Fruit fly (Drosophila melanogaster) whole organism, embryonic: ENCODE results near the gene yuri.

ENCODE experiments used
- Aef1 ChIP-seq: fragments of 200-800 bp; sonication (Bioruptor generic); IDR thresholded peaks from 3 replicates; pipeline ENCODE4 v1.3.6; 2022; ENCODE audit warnings: missing biosample characterization, missing genetic modification characterization
- Atf-2 ChIP-seq: fragments of 200-800 bp; sonication (Bioruptor generic); optimal IDR thresholded peaks from 2 replicates; lab custom pipeline; 2016; ENCODE audit warnings: missing biosample characterization, missing genetic modification characterization
- Awh ChIP-seq: fragments of 200-800 bp; sonication (Bioruptor generic); IDR thresholded peaks from 2 replicates; pipeline ENCODE4, ENCODE4 v1.3.6; 2022; ENCODE audit warnings: missing biosample characterization, missing genetic modification characterization
- B-H1 ChIP-seq: fragments of 200-800 bp; sonication (Bioruptor generic); IDR thresholded peaks from 3 replicates; pipeline ENCODE4 v1.3.6; 2022; ENCODE audit warnings: missing biosample characterization, missing genetic modification characterization
- CG10267 ChIP-seq: fragments of 200-800 bp; sonication (Bioruptor generic); optimal IDR thresholded peaks from 2 replicates; lab custom pipeline; 2018; ENCODE audit warnings: missing biosample characterization, mild to moderate bottlenecking, missing genetic modification characterization, moderate library complexity
- CG11723 ChIP-seq: fragments of 200-800 bp; sonication (Bioruptor generic); optimal IDR thresholded peaks from 2 replicates; lab custom pipeline; 2017; ENCODE audit warnings: missing biosample characterization, mild to moderate bottlenecking, missing genetic modification characterization
- CG1233 ChIP-seq: fragments of 200-800 bp; sonication (Bioruptor generic); optimal IDR thresholded peaks from 4 replicates; lab custom pipeline; 2018; ENCODE audit warnings: missing biosample characterization, mild to moderate bottlenecking, missing genetic modification characterization
- CG12769 ChIP-seq: fragments of 200-800 bp; sonication (Bioruptor generic); optimal IDR thresholded peaks from 2 replicates; lab custom pipeline; 2019; ENCODE audit warnings: missing biosample characterization, mild to moderate bottlenecking, missing genetic modification characterization, moderate library complexity
- CG13775 ChIP-seq: fragments of 200-800 bp; sonication (Bioruptor generic); optimal IDR thresholded peaks from 3 replicates; lab custom pipeline; 2017; ENCODE audit warnings: missing biosample characterization, mild to moderate bottlenecking, missing genetic modification characterization
- CG15479 ChIP-seq: fragments of 200-800 bp; sonication (Bioruptor generic); optimal IDR thresholded peaks from 3 replicates; lab custom pipeline; 2019; ENCODE audit warnings: missing biosample characterization, mild to moderate bottlenecking, missing genetic modification characterization, moderate library complexity
- CG1602 ChIP-seq: fragments of 200-800 bp; sonication (Bioruptor generic); optimal IDR thresholded peaks from 3 replicates; lab custom pipeline; 2016; ENCODE audit warnings: missing biosample characterization, missing genetic modification characterization
- CG17361 ChIP-seq: fragments of 200-800 bp; sonication (Bioruptor generic); IDR thresholded peaks from 3 replicates; pipeline ENCODE4 v1.3.6; 2022; ENCODE audit warnings: missing biosample characterization, missing genetic modification characterization
- CG2116 ChIP-seq: fragments of 200-800 bp; sonication (Bioruptor generic); optimal IDR thresholded peaks from 3 replicates; lab custom pipeline; 2018; ENCODE audit warnings: missing biosample characterization, mild to moderate bottlenecking, missing genetic modification characterization
- CG31441 ChIP-seq: fragments of 200-800 bp; sonication (Bioruptor generic); IDR thresholded peaks from 2 replicates; pipeline ENCODE4 v1.3.6; 2022; ENCODE audit warnings: missing biosample characterization, missing genetic modification characterization
- CG4854 ChIP-seq: fragments of 200-800 bp; sonication (Bioruptor generic); optimal IDR thresholded peaks from 2 replicates; lab custom pipeline; 2016; ENCODE audit warnings: missing biosample characterization, missing genetic modification characterization, inconsistent platforms
- CG7786 ChIP-seq: fragments of 200-800 bp; sonication (Bioruptor generic); optimal IDR thresholded peaks from 2 replicates; lab custom pipeline; 2016; ENCODE audit warnings: missing biosample characterization, missing genetic modification characterization
- CG9797 ChIP-seq: fragments of 200-800 bp; sonication (Bioruptor generic); optimal IDR thresholded peaks from 3 replicates; lab custom pipeline; 2018; ENCODE audit warnings: missing biosample characterization, mild to moderate bottlenecking, missing genetic modification characterization
- CG9817 ChIP-seq: fragments of 200-800 bp; sonication (Bioruptor generic); optimal IDR thresholded peaks from 2 replicates; lab custom pipeline; 2018; ENCODE audit warnings: missing biosample characterization, mild to moderate bottlenecking, missing genetic modification characterization, moderate library complexity
- CG9932 ChIP-seq: fragments of 200-800 bp; sonication (Bioruptor generic); IDR thresholded peaks from 2 replicates; pipeline ENCODE4 v1.3.6; 2022; ENCODE audit warnings: missing biosample characterization, missing genetic modification characterization
- Dip3 ChIP-seq: fragments of 200-800 bp; sonication (Bioruptor generic); optimal IDR thresholded peaks from 3 replicates; lab custom pipeline; 2016; ENCODE audit warnings: missing biosample characterization, missing genetic modification characterization
- Dref ChIP-seq: fragments of 200-800 bp; sonication (Bioruptor generic); IDR thresholded peaks from 2 replicates; pipeline ENCODE4 v1.3.6; 2022; ENCODE audit warnings: missing biosample characterization, missing genetic modification characterization
- E2f2 ChIP-seq: fragments of 200-800 bp; sonication (Bioruptor generic); IDR thresholded peaks from 2 replicates; pipeline ENCODE4 v1.3.6; 2022; ENCODE audit warnings: missing biosample characterization, missing genetic modification characterization
- Hr78 ChIP-seq, 2 experiments: fragments of 200-800 bp in 1 of 2; fragments of >200 bp in 1 of 2; sonication (Bioruptor generic) in 1 of 2; optimal IDR thresholded peaks; 2 replicates each; lab custom pipeline; 2017 to 2019; ENCODE audit warnings: missing biosample characterization in 2 of 2, missing genetic modification characterization in 2 of 2, mild to moderate bottlenecking in 1 of 2, moderate library complexity in 1 of 2
- Hsf ChIP-seq: fragments of 200-800 bp; sonication (Bioruptor generic); optimal IDR thresholded peaks from 3 replicates; lab custom pipeline; 2016; ENCODE audit warnings: missing biosample characterization, missing genetic modification characterization
- Lim3 ChIP-seq: fragments of 200-800 bp; sonication (Bioruptor generic); IDR thresholded peaks from 2 replicates; pipeline ENCODE4 v1.3.6; 2022; ENCODE audit warnings: missing biosample characterization, missing genetic modification characterization
- MESR4 ChIP-seq: fragments of 200-800 bp; sonication (Bioruptor generic); optimal IDR thresholded peaks from 2 replicates; lab custom pipeline; 2018; ENCODE audit warnings: missing biosample characterization, mild to moderate bottlenecking, missing genetic modification characterization, moderate library complexity
- Med ChIP-seq: fragments of 200-800 bp; sonication (Bioruptor generic); peaks from one replicate; lab custom pipeline; 2016; ENCODE audit warnings: missing biosample characterization, missing genetic modification characterization, mild to moderate bottlenecking, inconsistent platforms, moderate library complexity
- Opbp ChIP-seq: fragments of 200-800 bp; sonication (Bioruptor generic); IDR thresholded peaks from 3 replicates; pipeline ENCODE4 v1.3.6; 2022; ENCODE audit warnings: missing biosample characterization, missing genetic modification characterization; ENCODE audit not compliant: partially characterized antibody
- Sin3A ChIP-seq: fragments of >200 bp; optimal IDR thresholded peaks from 2 replicates; lab custom pipeline; 2018
- Vsx1 ChIP-seq: fragments of 200-800 bp; sonication (Bioruptor generic); optimal IDR thresholded peaks from 2 replicates; lab custom pipeline; 2017; ENCODE audit warnings: missing biosample characterization, mild to moderate bottlenecking, missing genetic modification characterization, missing genetic modification reagents
- amos ChIP-seq: fragments of 200-800 bp; sonication (Bioruptor generic); IDR thresholded peaks from 2 replicates; pipeline ENCODE4 v1.3.6; 2022; ENCODE audit warnings: missing biosample characterization, missing genetic modification characterization; ENCODE audit not compliant: partially characterized antibody
- ase ChIP-seq: fragments of 200-800 bp; sonication (Bioruptor generic); IDR thresholded peaks from 3 replicates; pipeline ENCODE4 v1.3.6; 2022; ENCODE audit warnings: missing biosample characterization, missing genetic modification characterization
- caup ChIP-seq: fragments of 200-800 bp; sonication (Bioruptor generic); optimal IDR thresholded peaks from 3 replicates; lab custom pipeline; 2017; ENCODE audit warnings: missing biosample characterization, mild to moderate bottlenecking, missing genetic modification characterization, moderate library complexity; ENCODE audit not compliant: severe bottlenecking
- cg ChIP-seq: fragments of 200-800 bp; sonication (Bioruptor generic); optimal IDR thresholded peaks from 3 replicates; lab custom pipeline; 2019; ENCODE audit warnings: missing biosample characterization, mild to moderate bottlenecking, missing genetic modification characterization, moderate library complexity
- ewg ChIP-seq: fragments of 200-800 bp; sonication (Bioruptor generic); optimal IDR thresholded peaks from 3 replicates; lab custom pipeline; 2017; ENCODE audit warnings: mild to moderate bottlenecking, missing biosample characterization, missing genetic modification reagents, missing genetic modification characterization
- exex ChIP-seq: fragments of 200-800 bp; sonication (Bioruptor generic); optimal IDR thresholded peaks from 4 replicates; lab custom pipeline; 2018; ENCODE audit warnings: missing biosample characterization, mild to moderate bottlenecking, missing genetic modification characterization, moderate library complexity
- gfzf ChIP-seq: fragments of 200-800 bp; sonication (Bioruptor generic); optimal IDR thresholded peaks from 2 replicates; lab custom pipeline; 2016; ENCODE audit warnings: missing biosample characterization, mild to moderate bottlenecking, missing genetic modification characterization, moderate library complexity
- hbn ChIP-seq: fragments of 200-800 bp; sonication (Bioruptor generic); IDR thresholded peaks from 2 replicates; pipeline ENCODE4 v1.3.6; 2022; ENCODE audit warnings: missing biosample characterization, missing genetic modification characterization; ENCODE audit not compliant: partially characterized antibody
- jing ChIP-seq: fragments of 200-800 bp; sonication (Bioruptor generic); optimal IDR thresholded peaks from 2 replicates; lab custom pipeline; 2018; ENCODE audit warnings: missing biosample characterization, mild to moderate bottlenecking, missing genetic modification characterization
- nom ChIP-seq: fragments of 200-800 bp; sonication (Bioruptor generic); optimal IDR thresholded peaks from 2 replicates; lab custom pipeline; 2017; ENCODE audit warnings: missing biosample characterization, missing genetic modification characterization, mild to moderate bottlenecking, moderate library complexity, missing genetic modification reagents
- phol ChIP-seq: fragments of 200-800 bp; sonication (Bioruptor generic); optimal IDR thresholded peaks from 3 replicates; lab custom pipeline; 2018; ENCODE audit warnings: missing biosample characterization, mild to moderate bottlenecking, missing genetic modification characterization, moderate library complexity
- pzg ChIP-seq: fragments of 200-800 bp; sonication (Bioruptor generic); optimal IDR thresholded peaks from 3 replicates; lab custom pipeline; 2018; ENCODE audit warnings: missing biosample characterization, mild to moderate bottlenecking, missing genetic modification characterization, moderate library complexity
- sens ChIP-seq: fragments of 200-800 bp; sonication (Bioruptor generic); peaks from one replicate; lab custom pipeline; 2016; ENCODE audit warnings: missing biosample characterization, missing genetic modification characterization
- sna ChIP-seq: fragments of 200-800 bp; sonication (Bioruptor generic); IDR thresholded peaks from 2 replicates; pipeline ENCODE4 v1.3.6; 2022; ENCODE audit warnings: missing biosample characterization, missing genetic modification characterization; ENCODE audit not compliant: partially characterized antibody
- stwl ChIP-seq: fragments of 200-800 bp; sonication (Bioruptor generic); optimal IDR thresholded peaks from 3 replicates; lab custom pipeline; 2018; ENCODE audit warnings: missing biosample characterization, mild to moderate bottlenecking, missing genetic modification characterization, moderate library complexity
- tin ChIP-seq: fragments of 200-800 bp; sonication (Bioruptor generic); optimal IDR thresholded peaks from 3 replicates; lab custom pipeline; 2016; ENCODE audit warnings: missing biosample characterization, missing genetic modification characterization

The yuri gene

dm6 chr2L:15271757-15272589, 7.5 kb upstream of the yuri start, which contains the start of gene Cul3 (continued):
- TF ChIP-seq E2f2 (GFP tag; lab: Robert Waterston, UW) (peak; percentile 84), Hr78 (GFP tag; optimal IDR thresholded peaks at IDR 0.05; lab: Kevin White, UChicago) (no peak), CG12769 (tag; lab: Kevin White, UChicago) (no peak), amos (GFP tag; lab: Robert Waterston, UW) (peak; percentile 83), CG1602 (GFP tag; lab: Kevin White, UChicago) (peak; percentile 1), CG4854 (GFP tag; lab: Kevin White, UChicago) (no peak), cg (GFP tag; lab: Kevin White, UChicago) (peak; percentile 93), ase (GFP tag; lab: Robert Waterston, UW) (no peak), jing (GFP tag; lab: Kevin White, UChicago) (no peak), CG13775 (GFP tag; lab: Kevin White, UChicago) (peak; percentile 62), Vsx1 (no peak), CG31441 (GFP tag; lab: Robert Waterston, UW) (peak; percentile 57; the same call in 1 of the 2 replicates), B-H1 (GFP tag; lab: Robert Waterston, UW) (no peak), Atf-2 (GFP tag; lab: Kevin White, UChicago) (no peak), CG2116 (GFP tag; lab: Kevin White, UChicago) (peak; percentile 28), Lim3 (no peak), Med (peak; percentile 72), MESR4 (peak; percentile 90), Dip3 (GFP tag; lab: Kevin White, UChicago) (no peak), ewg (no peak), CG9932 (GFP tag; lab: Robert Waterston, UW) (peak; percentile 29; the same call in 1 of the 2 replicates), Sin3A (peak; percentile 24), CG1233 (GFP tag; lab: Kevin White, UChicago) (no peak), caup (GFP tag; lab: Kevin White, UChicago) (no peak), hbn (GFP tag; lab: Robert Waterston, UW) (peak; percentile 72), pzg (GFP tag; lab: Kevin White, UChicago) (peak; percentile 35), CG11723 (GFP tag; lab: Kevin White, UChicago) (no peak)

DNA sequence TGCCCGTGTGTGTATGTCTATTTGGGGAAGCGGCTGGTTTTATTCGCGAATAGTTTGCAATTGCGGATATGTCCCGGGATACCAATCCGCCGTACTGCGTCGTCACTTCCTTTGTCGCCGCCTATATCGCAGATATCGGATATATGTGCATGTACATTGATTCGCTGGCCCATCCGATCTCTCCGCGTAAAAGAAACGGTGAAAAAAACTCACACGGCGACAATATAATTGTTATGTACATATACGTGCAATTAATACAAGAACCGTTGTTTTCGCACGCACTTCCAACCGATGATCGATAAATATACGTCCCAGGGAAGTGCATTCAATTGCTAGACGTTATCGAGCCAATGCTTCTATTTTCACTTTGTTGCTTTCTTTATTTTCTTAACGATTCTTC, 6.8 kb upstream of the yuri start:
- TF ChIP-seq CG15479 (GFP tag; lab: Kevin White, UChicago) (peak; percentile 21), Awh (GFP tag; lab: Robert Waterston, UW) (0 out of 2 replicates have a peak, but pooled peaks have one; percentile 16), Med (peak; percentile 41), Aef1 (GFP tag; lab: Robert Waterston, UW) (no peak), nom (GFP tag; lab: Kevin White, UChicago) (peak; percentile 8), sna (GFP tag; lab: Robert Waterston, UW) (no peak)

DNA sequence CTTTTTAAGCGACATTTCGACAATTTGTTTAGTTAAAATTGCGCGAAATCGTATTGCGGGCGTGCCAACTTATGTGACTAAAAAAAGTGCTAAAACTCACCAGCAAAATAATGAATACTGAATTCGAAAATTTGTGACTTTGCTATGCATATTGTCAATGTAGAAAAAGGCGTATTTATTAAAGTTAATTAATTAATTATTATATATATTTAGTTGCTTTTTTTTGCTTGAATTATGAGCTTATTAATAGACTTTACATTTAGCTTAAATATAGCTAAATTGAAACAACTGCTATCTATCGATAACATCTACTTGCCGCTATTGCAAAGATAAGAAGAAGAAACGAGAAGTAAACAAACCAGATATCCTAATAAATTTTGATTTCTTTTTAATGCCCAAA, 8.2 kb downstream of the yuri start, which contains the start of the genes PolD3 and Uxt:
Gene PolD3, minus strand, starts transcription at position 56 of the 400 bp plus-strand sequence.
Gene Uxt, plus strand, starts transcription at position 333 of the 400 bp plus-strand sequence.
- TF ChIP-seq CG2116 (GFP tag; lab: Kevin White, UChicago) (peak; percentile 53), CG9817 (tag; lab: Kevin White, UChicago) (no peak), phol (tag; lab: Kevin White, UChicago) (peak; percentile 32), stwl (peak; percentile 71), exex (tag; lab: Kevin White, UChicago) (no peak), CG15479 (GFP tag; lab: Kevin White, UChicago) (peak; percentile 60), Opbp (GFP tag; lab: Robert Waterston, UW) (no peak), CG17361 (GFP tag; lab: Robert Waterston, UW) (0 out of 3 replicates have a peak, but pooled peaks have one; percentile 33), Dref (peak; percentile 59), CG9797 (GFP tag; lab: Kevin White, UChicago) (peak; percentile 11), gfzf (GFP tag; lab: Kevin White, UChicago) (peak; percentile 63), CG10267 (peak; percentile 25), tin (GFP tag; lab: Kevin White, UChicago) (no peak), sens (GFP tag; lab: Kevin White, UChicago) (peak; percentile 13), Hsf (no peak), pzg (GFP tag; lab: Kevin White, UChicago) (peak; percentile 36), CG7786 (GFP tag; lab: Kevin White, UChicago) (no peak)
